Worm (Caenorhabditis elegans) whole organism, L2 larva: ENCODE data around the gene srx-74.

Experiments used
- C34F6.9 ChIP-seq: fragments of 150-350 bp; optimal IDR thresholded peaks from 2 replicates; lab custom pipeline; 2014; ENCODE audit warnings: missing biosample characterization, missing genetic modification characterization
- Y55F3AM.14 ChIP-seq: fragments of 200-800 bp; sonication (Bioruptor generic); optimal IDR thresholded peaks from 2 replicates; lab custom pipeline; 2018; ENCODE audit warnings: mild to moderate bottlenecking, missing genetic modification characterization, missing compliant biosample characterization
- alr-1 ChIP-seq: fragments of 150-350 bp; optimal IDR thresholded peaks from 2 replicates; lab custom pipeline; 2014; ENCODE audit warnings: missing biosample characterization, missing genetic modification characterization
- ama-1 ChIP-seq: fragments of 150-350 bp; optimal IDR thresholded peaks from 2 replicates; lab custom pipeline; 2018; ENCODE audit warnings: inconsistent platforms
- ceh-82 ChIP-seq: fragments of 150-350 bp; optimal IDR thresholded peaks from 2 replicates; lab custom pipeline; 2014; ENCODE audit warnings: missing biosample characterization, missing genetic modification characterization
- dmd-4 ChIP-seq: sonication (generic microtip); optimal IDR thresholded peaks from 2 replicates; lab custom pipeline; 2017; ENCODE audit warnings: missing biosample characterization, missing genetic modification characterization
- elt-1 ChIP-seq: fragments of 150-350 bp; optimal IDR thresholded peaks from 2 replicates; lab custom pipeline; 2014; ENCODE audit warnings: missing biosample characterization, missing genetic modification characterization
- elt-3 ChIP-seq: sonication (generic microtip); optimal IDR thresholded peaks from 2 replicates; lab custom pipeline; 2017; ENCODE audit warnings: missing biosample characterization, missing genetic modification characterization
- fos-1 ChIP-seq: fragments of 150-350 bp; optimal IDR thresholded peaks from 2 replicates; lab custom pipeline; 2014; ENCODE audit warnings: missing biosample characterization, missing genetic modification characterization
- gmeb-1 ChIP-seq: fragments of 150-350 bp; optimal IDR thresholded peaks from 2 replicates; lab custom pipeline; 2014; ENCODE audit warnings: missing biosample characterization, missing genetic modification characterization
- lin-11 ChIP-seq: fragments of 150-350 bp; sonication (generic microtip); optimal IDR thresholded peaks from 2 replicates; lab custom pipeline; 2014; ENCODE audit warnings: missing biosample characterization, missing genetic modification characterization, inconsistent platforms, mixed read lengths
- lin-13 ChIP-seq: fragments of 150-350 bp; optimal IDR thresholded peaks from 2 replicates; lab custom pipeline; 2014; ENCODE audit warnings: missing biosample characterization, missing genetic modification reagents, missing genetic modification characterization
- lin-39 ChIP-seq: fragments of 150-350 bp; optimal IDR thresholded peaks from 2 replicates; lab custom pipeline; 2014; ENCODE audit warnings: missing biosample characterization, missing genetic modification reagents, missing genetic modification characterization
- lsy-2 ChIP-seq, 2 experiments: fragments of 150-350 bp in 1 of 2; sonication (generic microtip) in 1 of 2; optimal IDR thresholded peaks; 2 replicates each; lab custom pipeline; 2014 to 2017; ENCODE audit warnings: missing biosample characterization in 2 of 2, missing genetic modification characterization in 2 of 2
- mab-5 ChIP-seq: fragments of 150-350 bp; optimal IDR thresholded peaks from 2 replicates; lab custom pipeline; 2014; ENCODE audit warnings: missing biosample characterization, missing genetic modification characterization
- mbf-1 ChIP-seq: sonication (generic microtip); optimal IDR thresholded peaks from 2 replicates; lab custom pipeline; 2017; ENCODE audit warnings: missing biosample characterization, missing genetic modification characterization
- mdl-1 ChIP-seq, 2 experiments: fragments of 150-350 bp in 1 of 2; sonication (generic microtip) in 1 of 2; optimal IDR thresholded peaks; 2 replicates each; lab custom pipeline; 2017; ENCODE audit warnings: missing biosample characterization in 2 of 2, missing genetic modification characterization in 2 of 2
- nhr-11 ChIP-seq: fragments of 150-350 bp; optimal IDR thresholded peaks from 2 replicates; lab custom pipeline; 2014; ENCODE audit warnings: missing biosample characterization, missing genetic modification characterization
- nhr-21 ChIP-seq: fragments of 150-350 bp; optimal IDR thresholded peaks from 2 replicates; lab custom pipeline; 2014; ENCODE audit warnings: missing biosample characterization, missing genetic modification characterization
- nhr-23 ChIP-seq: fragments of 150-350 bp; optimal IDR thresholded peaks from 2 replicates; lab custom pipeline; 2014; ENCODE audit warnings: missing biosample characterization, missing genetic modification reagents, missing genetic modification characterization
- nhr-25 ChIP-seq: fragments of 150-350 bp; sonication (generic microtip); optimal IDR thresholded peaks from 3 replicates; lab custom pipeline; 2014; ENCODE audit warnings: missing biosample characterization, missing genetic modification characterization
- nhr-6 ChIP-seq: fragments of 150-350 bp; optimal IDR thresholded peaks from 2 replicates; lab custom pipeline; 2014; ENCODE audit warnings: missing biosample characterization, missing genetic modification characterization
- peb-1 ChIP-seq: fragments of 150-350 bp; optimal IDR thresholded peaks from 2 replicates; lab custom pipeline; 2014; ENCODE audit warnings: missing biosample characterization, missing genetic modification characterization
- snpc-4 ChIP-seq: fragments of 150-350 bp; optimal IDR thresholded peaks from 2 replicates; lab custom pipeline; 2014; ENCODE audit warnings: missing biosample characterization, missing genetic modification characterization
- unc-39 ChIP-seq: fragments of 150-350 bp; optimal IDR thresholded peaks from 2 replicates; lab custom pipeline; 2014; ENCODE audit warnings: missing biosample characterization, missing genetic modification characterization
- unc-55 ChIP-seq: fragments of 150-350 bp; sonication (generic microtip); optimal IDR thresholded peaks from 3 replicates; lab custom pipeline; 2014; ENCODE audit warnings: missing biosample characterization, missing genetic modification reagents, missing genetic modification characterization
- unc-62 ChIP-seq: fragments of 150-350 bp; optimal IDR thresholded peaks from 2 replicates; lab custom pipeline; 2014; ENCODE audit warnings: missing biosample characterization, missing genetic modification reagents, missing genetic modification characterization
- ztf-11 ChIP-seq: sonication (generic microtip); optimal IDR thresholded peaks from 2 replicates; lab custom pipeline; 2017; ENCODE audit warnings: missing biosample characterization, missing genetic modification characterization
- ztf-4 ChIP-seq: fragments of 150-350 bp; optimal IDR thresholded peaks from 2 replicates; lab custom pipeline; 2014; ENCODE audit warnings: missing biosample characterization, missing genetic modification characterization

srx-74 gene

ce11 chrV:4676092-4676491 is 13.8 kb upstream of the srx-74 start, which contains the start of gene K03B4.6:
K03B4.6 (minus strand) TSS chrV:4676192.
- no peak for TF ChIP-seq mdl-1 (tag; optimal IDR thresholded peaks at IDR 0.05; lab: Kevin White, UChicago)
- TF ChIP-seq lin-11 (tag; lab: Kevin White, UChicago), result no peak
- no peak for TF ChIP-seq gmeb-1 (tag; lab: Kevin White, UChicago)
- TF ChIP-seq dmd-4, result no peak

- no peak for TF ChIP-seq elt-1 (tag; lab: Kevin White, UChicago)
- TF ChIP-seq nhr-21 (tag; lab: Kevin White, UChicago), result no peak
- no peak for TF ChIP-seq ztf-4 (tag; lab: Kevin White, UChicago)
- TF ChIP-seq unc-55 (GFP tag; lab: Kevin White, UChicago), result no peak
- no peak for TF ChIP-seq dmd-4
- no peak for TF ChIP-seq lin-39
- no peak for TF ChIP-seq C34F6.9 (tag; lab: Kevin White, UChicago)
- no peak for TF ChIP-seq nhr-23
These were observed 12.2 kb upstream of the srx-74 start, which contains the start of gene K03B4.8 for ce11 chrV:4674506-4674905. K03B4.8 (minus strand) TSS chrV:4674606.

ce11 chrV:4672487-4672886 is 10.2 kb upstream of the srx-74 start, which contains the start of gene K03B4.9:
K03B4.9 (minus strand) TSS chrV:4672587.
- TF ChIP-seq nhr-6 (tag; lab: Kevin White, UChicago) (no peak), unc-62 (GFP tag; lab: Kevin White, UChicago) (no peak), mbf-1 (tag; lab: Kevin White, UChicago) (no peak), nhr-21 (tag; lab: Kevin White, UChicago) (no peak)

ce11 chrV:4668636-4669035 is 6.3 kb upstream of the srx-74 start, which contains the start of gene srx-77:
srx-77 (minus strand) TSS chrV:4668736.
- no peak for TF ChIP-seq lin-11 (tag; lab: Kevin White, UChicago)
- TF ChIP-seq Y55F3AM.14 (GFP tag; lab: Kevin White, UChicago), result no peak
- TF ChIP-seq mbf-1 (tag; lab: Kevin White, UChicago), result no peak
- no peak for TF ChIP-seq dmd-4
- TF ChIP-seq nhr-21 (tag; lab: Kevin White, UChicago), result no peak
- TF ChIP-seq alr-1 (tag; lab: Kevin White, UChicago), result no peak
- TF ChIP-seq nhr-25 (tag; lab: Kevin White, UChicago), result no peak
- no peak for TF ChIP-seq C34F6.9 (tag; lab: Kevin White, UChicago)
- no peak for TF ChIP-seq ama-1 (lab: Kevin White, UChicago)
- no peak for TF ChIP-seq snpc-4 (tag; lab: Kevin White, UChicago)
- no peak for TF ChIP-seq lsy-2 (tag; optimal IDR thresholded peaks at IDR 0.05; lab: Kevin White, UChicago)
- no peak for TF ChIP-seq mab-5 (tag; lab: Kevin White, UChicago)
- no peak for TF ChIP-seq fos-1 (tag; lab: Kevin White, UChicago)
- no peak for TF ChIP-seq mdl-1 (tag; optimal IDR thresholded peaks at IDR 0.05; lab: Kevin White, UChicago)
- TF ChIP-seq unc-39 (tag; lab: Kevin White, UChicago), result no peak
- TF ChIP-seq lin-13 (GFP tag; lab: Kevin White, UChicago), result no peak

ce11 chrV:4667062-4667461 is 4.8 kb upstream of the srx-74 start:
- no peak for TF ChIP-seq elt-3
- no peak for TF ChIP-seq ztf-4 (tag; lab: Kevin White, UChicago)
- TF ChIP-seq nhr-6 (tag; lab: Kevin White, UChicago), result no peak
- TF ChIP-seq snpc-4 (tag; lab: Kevin White, UChicago), result no peak
- no peak for TF ChIP-seq unc-39 (tag; lab: Kevin White, UChicago)
- TF ChIP-seq gmeb-1 (tag; lab: Kevin White, UChicago), result no peak
- no peak for TF ChIP-seq nhr-25 (tag; lab: Kevin White, UChicago)
- TF ChIP-seq nhr-11 (tag; lab: Kevin White, UChicago), result no peak
- TF ChIP-seq ceh-82 (tag; lab: Kevin White, UChicago), result no peak

ce11 chrV:4665651-4666050 is 3.4 kb upstream of the srx-74 start, which contains the start of gene srx-73:
srx-73 (minus strand) TSS chrV:4665751.
- TF ChIP-seq C34F6.9 (tag; lab: Kevin White, UChicago) (no peak), peb-1 (tag; lab: Kevin White, UChicago) (no peak), unc-62 (GFP tag; lab: Kevin White, UChicago) (no peak), lin-39 (no peak), unc-39 (tag; lab: Kevin White, UChicago) (no peak), ztf-11 (tag; lab: Kevin White, UChicago) (no peak)
